Fruit fly (Drosophila melanogaster) whole organism, embryonic: ENCODE results near the gene CG31637.

Experiments used
- Adf1 ChIP-seq: fragments of 200-800 bp; sonication (Bioruptor generic); IDR thresholded peaks from 2 replicates; pipeline ENCODE4 v1.3.6; 2022; ENCODE audit warnings: missing biosample characterization, missing genetic modification characterization
- Atf3 ChIP-seq: fragments of 200-800 bp; sonication (Bioruptor generic); optimal IDR thresholded peaks from 3 replicates; lab custom pipeline; 2016; ENCODE audit warnings: missing biosample characterization, missing genetic modification characterization
- Blimp-1 ChIP-seq: fragments of 200-800 bp; sonication (Bioruptor generic); optimal IDR thresholded peaks from 3 replicates; lab custom pipeline; 2018; ENCODE audit warnings: missing biosample characterization, missing genetic modification characterization, mild to moderate bottlenecking, moderate library complexity, missing genetic modification reagents
- CG11247 ChIP-seq: fragments of 200-800 bp; sonication (Bioruptor generic); IDR thresholded peaks from 2 replicates; pipeline ENCODE4 v1.3.6; 2022; ENCODE audit warnings: missing biosample characterization, missing genetic modification characterization
- CG12155 ChIP-seq: fragments of 200-800 bp; sonication (Bioruptor generic); optimal IDR thresholded peaks from 3 replicates; lab custom pipeline; 2016; ENCODE audit warnings: missing biosample characterization, missing genetic modification characterization
- CG12391 ChIP-seq: fragments of 200-800 bp; sonication (Bioruptor generic); optimal IDR thresholded peaks from 3 replicates; lab custom pipeline; 2018; ENCODE audit warnings: missing biosample characterization, mild to moderate bottlenecking, missing genetic modification characterization, moderate library complexity
- CG14965 ChIP-seq: fragments of 200-800 bp; sonication (Bioruptor generic); optimal IDR thresholded peaks from 2 replicates; lab custom pipeline; 2016; ENCODE audit warnings: missing biosample characterization, missing genetic modification characterization, borderline replicate concordance
- CG15514 ChIP-seq: fragments of 200-800 bp; sonication (Bioruptor generic); optimal IDR thresholded peaks from 3 replicates; lab custom pipeline; 2017; ENCODE audit warnings: missing biosample characterization, missing genetic modification characterization, mild to moderate bottlenecking, moderate library complexity, missing genetic modification reagents
- CG16813 ChIP-seq: fragments of 200-800 bp; sonication (Bioruptor generic); IDR thresholded peaks from 3 replicates; pipeline ENCODE4 v1.3.6; 2022; ENCODE audit warnings: missing biosample characterization, missing genetic modification characterization; ENCODE audit not compliant: partially characterized antibody
- CG2678 ChIP-seq: fragments of 200-800 bp; sonication (Bioruptor generic); optimal IDR thresholded peaks from 3 replicates; lab custom pipeline; 2019; ENCODE audit warnings: missing biosample characterization, mild to moderate bottlenecking, missing genetic modification characterization, moderate library complexity
- CG31365 ChIP-seq: fragments of 200-800 bp; sonication (Bioruptor generic); optimal IDR thresholded peaks from 2 replicates; lab custom pipeline; 2018; ENCODE audit warnings: missing biosample characterization, mild to moderate bottlenecking, missing genetic modification characterization
- CG3163 ChIP-seq: fragments of 200-800 bp; sonication (Bioruptor generic); optimal IDR thresholded peaks from 3 replicates; lab custom pipeline; 2016; ENCODE audit warnings: missing biosample characterization, missing genetic modification characterization
- CG3847 ChIP-seq: fragments of 200-800 bp; sonication (Bioruptor generic); IDR thresholded peaks from 2 replicates; pipeline ENCODE4 v1.3.6; 2022; ENCODE audit warnings: missing biosample characterization, missing genetic modification characterization
- CG6654 ChIP-seq: fragments of 200-800 bp; sonication (Bioruptor generic); optimal IDR thresholded peaks from 2 replicates; lab custom pipeline; 2017; ENCODE audit warnings: missing biosample characterization, mild to moderate bottlenecking, missing genetic modification characterization
- CG6791 ChIP-seq: fragments of 200-800 bp; sonication (Bioruptor generic); IDR thresholded peaks from 3 replicates; pipeline ENCODE4 v1.3.6; 2022; ENCODE audit warnings: missing biosample characterization, missing genetic modification characterization; ENCODE audit not compliant: partially characterized antibody
- CG7556 ChIP-seq: fragments of 200-800 bp; sonication (Bioruptor generic); optimal IDR thresholded peaks from 2 replicates; lab custom pipeline; 2017; ENCODE audit warnings: missing biosample characterization, mild to moderate bottlenecking, missing genetic modification characterization
- CG8290 ChIP-seq, 3 experiments: fragments of 200-800 bp; sonication (Bioruptor generic); optimal IDR thresholded peaks; 2 replicates each; lab custom pipeline; 2016 to 2019; ENCODE audit warnings: missing biosample characterization in 3 of 3, missing genetic modification characterization in 3 of 3, mild to moderate bottlenecking in 2 of 3, moderate library complexity in 1 of 3
- CG8944 ChIP-seq: fragments of 200-800 bp; sonication (Bioruptor generic); optimal IDR thresholded peaks from 3 replicates; lab custom pipeline; 2016; ENCODE audit warnings: missing biosample characterization, missing genetic modification characterization
- Ets65A ChIP-seq: fragments of 200-800 bp; sonication (Bioruptor generic); peaks from one replicate; lab custom pipeline; 2016; ENCODE audit warnings: missing biosample characterization, missing genetic modification characterization
- Fer1 ChIP-seq: fragments of 200-800 bp; sonication (Bioruptor generic); optimal IDR thresholded peaks from 2 replicates; lab custom pipeline; 2017; ENCODE audit warnings: missing biosample characterization, mild to moderate bottlenecking, missing genetic modification characterization
- GATAe ChIP-seq: fragments of 200-800 bp; sonication (Bioruptor generic); conservative IDR thresholded peaks from 2 replicates; pipeline ENCODE4 v1.3.6; 2022; ENCODE audit warnings: missing biosample characterization, missing genetic modification characterization
- HmgD ChIP-seq: fragments of 200-800 bp; sonication (Bioruptor generic); optimal IDR thresholded peaks from 3 replicates; lab custom pipeline; 2016; ENCODE audit warnings: missing biosample characterization, missing genetic modification characterization
- Lim3 ChIP-seq: fragments of 200-800 bp; sonication (Bioruptor generic); IDR thresholded peaks from 2 replicates; pipeline ENCODE4 v1.3.6; 2022; ENCODE audit warnings: missing biosample characterization, missing genetic modification characterization
- Max ChIP-seq: fragments of 200-800 bp; sonication (Bioruptor generic); optimal IDR thresholded peaks from 2 replicates; lab custom pipeline; 2016; ENCODE audit warnings: missing biosample characterization, mild to moderate bottlenecking, missing genetic modification characterization
- Med ChIP-seq: fragments of 200-800 bp; sonication (Bioruptor generic); peaks from one replicate; lab custom pipeline; 2016; ENCODE audit warnings: missing biosample characterization, missing genetic modification characterization, mild to moderate bottlenecking, inconsistent platforms, moderate library complexity
- Meics ChIP-seq: fragments of 200-800 bp; sonication (Bioruptor generic); optimal IDR thresholded peaks from 2 replicates; lab custom pipeline; 2017; ENCODE audit warnings: missing biosample characterization, mild to moderate bottlenecking, missing genetic modification characterization
- Mes4 ChIP-seq: fragments of 200-800 bp; sonication (Bioruptor generic); optimal IDR thresholded peaks from 2 replicates; lab custom pipeline; 2016; ENCODE audit warnings: missing biosample characterization, missing genetic modification characterization
- Opbp ChIP-seq: fragments of 200-800 bp; sonication (Bioruptor generic); IDR thresholded peaks from 3 replicates; pipeline ENCODE4 v1.3.6; 2022; ENCODE audit warnings: missing biosample characterization, missing genetic modification characterization; ENCODE audit not compliant: partially characterized antibody
- Pdp1 ChIP-seq, 2 experiments: fragments of 200-800 bp; sonication (Bioruptor generic); optimal IDR thresholded peaks; 3 replicates each; lab custom pipeline; 2016; ENCODE audit warnings: missing biosample characterization in 2 of 2, missing genetic modification characterization in 2 of 2, mild to moderate bottlenecking in 1 of 2, moderate library complexity in 1 of 2
- Sin3A ChIP-seq: fragments of >200 bp; optimal IDR thresholded peaks from 2 replicates; lab custom pipeline; 2018
- Stat92E ChIP-seq, 3 experiments: fragments of >200 bp in 2 of 3; fragments of 200-800 bp in 1 of 3; sonication (Bioruptor generic) in 1 of 3; optimal IDR thresholded peaks; 2 replicates each; lab custom pipeline; 2017 to 2019; ENCODE audit warnings: missing biosample characterization in 3 of 3, missing genetic modification characterization in 3 of 3, mild to moderate bottlenecking in 1 of 3, moderate library complexity in 1 of 3
- Tbp ChIP-seq: fragments of >200 bp; optimal IDR thresholded peaks from 2 replicates; lab custom pipeline; 2018; ENCODE audit warnings: missing biosample characterization, missing genetic modification characterization
- Xrp1 ChIP-seq: fragments of 200-800 bp; sonication (Bioruptor generic); IDR thresholded peaks from 2 replicates; pipeline ENCODE4 v1.3.6; 2022; ENCODE audit warnings: missing biosample characterization, missing genetic modification characterization
- aop ChIP-seq: fragments of 200-800 bp; sonication (Bioruptor generic); IDR thresholded peaks from 2 replicates; pipeline ENCODE4 v1.3.6; 2022; ENCODE audit warnings: missing biosample characterization, missing genetic modification characterization
- bab2 ChIP-seq: fragments of 200-800 bp; sonication (Bioruptor generic); optimal IDR thresholded peaks from 2 replicates; lab custom pipeline; 2016; ENCODE audit warnings: missing biosample characterization, missing genetic modification characterization
- cato ChIP-seq: fragments of 200-800 bp; sonication (Bioruptor generic); optimal IDR thresholded peaks from 2 replicates; lab custom pipeline; 2016; ENCODE audit warnings: missing biosample characterization, missing genetic modification characterization, borderline replicate concordance
- cg ChIP-seq: fragments of 200-800 bp; sonication (Bioruptor generic); optimal IDR thresholded peaks from 3 replicates; lab custom pipeline; 2019; ENCODE audit warnings: missing biosample characterization, mild to moderate bottlenecking, missing genetic modification characterization, moderate library complexity
- chinmo ChIP-seq: fragments of 200-800 bp; sonication (Bioruptor generic); IDR thresholded peaks from 4 replicates; pipeline ENCODE4 v1.3.6; 2022; ENCODE audit warnings: missing biosample characterization, missing genetic modification characterization; ENCODE audit not compliant: partially characterized antibody
- crp ChIP-seq, 2 experiments: fragments of 200-800 bp; sonication (Bioruptor generic); optimal IDR thresholded peaks; 2 replicates in 1 of 2; 3 replicates in 1 of 2; lab custom pipeline; 2017; ENCODE audit warnings: missing biosample characterization in 2 of 2, missing genetic modification characterization in 2 of 2, mild to moderate bottlenecking in 1 of 2, moderate library complexity in 1 of 2
- disco-r ChIP-seq: fragments of 200-800 bp; sonication (Bioruptor generic); optimal IDR thresholded peaks from 2 replicates; lab custom pipeline; 2016; ENCODE audit warnings: missing biosample characterization, missing genetic modification characterization
- fd102C ChIP-seq: fragments of 200-800 bp; sonication (Bioruptor generic); optimal IDR thresholded peaks from 2 replicates; lab custom pipeline; 2018; ENCODE audit warnings: missing biosample characterization, mild to moderate bottlenecking, missing genetic modification characterization, moderate library complexity
- fu2 ChIP-seq: fragments of 200-800 bp; sonication (Bioruptor generic); optimal IDR thresholded peaks from 2 replicates; lab custom pipeline; 2016; ENCODE audit warnings: missing biosample characterization, missing genetic modification characterization
- gcm2 ChIP-seq: fragments of 200-800 bp; sonication (Bioruptor generic); optimal IDR thresholded peaks from 2 replicates; lab custom pipeline; 2016; ENCODE audit warnings: missing biosample characterization, missing genetic modification characterization
- gem ChIP-seq: fragments of 200-800 bp; sonication (Bioruptor generic); optimal IDR thresholded peaks from 2 replicates; lab custom pipeline; 2019; ENCODE audit warnings: missing biosample characterization, mild to moderate bottlenecking, missing genetic modification characterization, moderate library complexity
- gsb-n ChIP-seq: fragments of 200-800 bp; sonication (Bioruptor generic); optimal IDR thresholded peaks from 3 replicates; lab custom pipeline; 2018; ENCODE audit warnings: missing biosample characterization, mild to moderate bottlenecking, missing genetic modification characterization
- mam ChIP-seq: fragments of 200-800 bp; sonication (Bioruptor generic); optimal IDR thresholded peaks from 3 replicates; lab custom pipeline; 2016; ENCODE audit warnings: missing biosample characterization, missing genetic modification characterization
- schlank ChIP-seq: fragments of 200-800 bp; sonication (Bioruptor generic); optimal IDR thresholded peaks from 2 replicates; lab custom pipeline; 2018; ENCODE audit warnings: missing biosample characterization, mild to moderate bottlenecking, missing genetic modification characterization
- tin ChIP-seq: fragments of 200-800 bp; sonication (Bioruptor generic); optimal IDR thresholded peaks from 3 replicates; lab custom pipeline; 2016; ENCODE audit warnings: missing biosample characterization, missing genetic modification characterization
- unc-4 ChIP-seq: fragments of 200-800 bp; sonication (Bioruptor generic); IDR thresholded peaks from 2 replicates; pipeline ENCODE4 v1.3.6; 2022; ENCODE audit warnings: missing biosample characterization, missing genetic modification characterization; ENCODE audit not compliant: partially characterized antibody
- zen2 ChIP-seq: fragments of 200-800 bp; sonication (Bioruptor generic); IDR thresholded peaks from 3 replicates; pipeline ENCODE4 v1.3.6; 2022; ENCODE audit warnings: missing biosample characterization, missing genetic modification characterization; ENCODE audit not compliant: partially characterized antibody

Gene CG31637

dm6 chr2L:6494405-6494816 lies 4.0 kb upstream of the CG31637 start, which contains the start of gene CG9547 (continued):
- TF ChIP-seq Tbp, result no peak
- TF ChIP-seq CG31365 (tag; lab: Kevin White, UChicago), result peak; percentile 33
- no peak for TF ChIP-seq cato (GFP tag; lab: Kevin White, UChicago)
- TF ChIP-seq Ets65A, result no peak
- no peak for TF ChIP-seq CG7556 (GFP tag; lab: Kevin White, UChicago)
- TF ChIP-seq Atf3 (GFP tag; lab: Kevin White, UChicago), result no peak
- TF ChIP-seq Sin3A (lab: Kevin White, UChicago), result no peak
- no peak for TF ChIP-seq CG6791 (GFP tag; lab: Robert Waterston, UW)
- TF ChIP-seq Adf1 (GFP tag; lab: Robert Waterston, UW), result peak; percentile 37; the same call in 1 of the 2 replicates
- peak; percentile 84 for TF ChIP-seq CG12155 (GFP tag; lab: Kevin White, UChicago)
- TF ChIP-seq CG3847 (GFP tag; lab: Robert Waterston, UW), result no peak
- TF ChIP-seq Opbp (GFP tag; lab: Robert Waterston, UW), result no peak
- TF ChIP-seq zen2 (GFP tag; lab: Robert Waterston, UW), result peak; percentile 49; the same call in 2 of the 3 replicates
- no peak for TF ChIP-seq bab2 (GFP tag; lab: Kevin White, UChicago)
- no peak for TF ChIP-seq fu2 (GFP tag; lab: Kevin White, UChicago)
- TF ChIP-seq CG2678, result peak; percentile 15
- TF ChIP-seq Fer1 (GFP tag; lab: Kevin White, UChicago), result peak; percentile 69
- peak; percentile 59 for TF ChIP-seq Med (GFP tag; lab: Kevin White, UChicago)
- TF ChIP-seq mam (GFP tag; lab: Kevin White, UChicago), result no peak
- TF ChIP-seq tin (GFP tag; lab: Kevin White, UChicago), result no peak
- TF ChIP-seq CG14965, result no peak
- TF ChIP-seq CG16813, result no peak
- TF ChIP-seq gem (tag; lab: Kevin White, UChicago), result no peak
- no peak for TF ChIP-seq CG8290 (GFP tag; optimal IDR thresholded peaks at IDR 0.05; lab: Kevin White, UChicago)
- peak in 1 of 2 experiments; percentile 36 for TF ChIP-seq CG8290 (tag; optimal IDR thresholded peaks at IDR 0.05; lab: Kevin White, UChicago)
- TF ChIP-seq cg (GFP tag; lab: Kevin White, UChicago), result no peak
- TF ChIP-seq Meics (GFP tag; lab: Kevin White, UChicago), result peak; percentile 29
- peak; percentile 80 for TF ChIP-seq CG3163
- no peak for TF ChIP-seq Stat92E (GFP tag; optimal IDR thresholded peaks at IDR 0.05; lab: Kevin White, UChicago)
- TF ChIP-seq gcm2 (GFP tag; lab: Kevin White, UChicago), result no peak
- TF ChIP-seq aop (GFP tag; lab: Robert Waterston, UW), result no peak
- TF ChIP-seq Mes4 (GFP tag; lab: Kevin White, UChicago), result no peak
- peak in 1 of 2 experiments; percentile 68 for TF ChIP-seq crp (GFP tag; optimal IDR thresholded peaks at IDR 0.05; lab: Kevin White, UChicago)
- TF ChIP-seq HmgD, result no peak
- no peak for TF ChIP-seq schlank (tag; lab: Kevin White, UChicago)
- TF ChIP-seq Blimp-1 (GFP tag; lab: Kevin White, UChicago), result no peak
- peak; percentile 46 for TF ChIP-seq unc-4
- no peak for TF ChIP-seq Max
- TF ChIP-seq CG12391 (tag; lab: Kevin White, UChicago), result no peak
- no peak for TF ChIP-seq gsb-n (tag; lab: Kevin White, UChicago)
- TF ChIP-seq CG8944, result no peak
- TF ChIP-seq Xrp1 (GFP tag; lab: Robert Waterston, UW), result no peak
- TF ChIP-seq disco-r, result no peak
- peak; percentile 54 for TF ChIP-seq CG15514 (GFP tag; lab: Kevin White, UChicago)
- TF ChIP-seq CG6654 (GFP tag; lab: Kevin White, UChicago), result no peak
- peak in 1 of 2 experiments; percentile 80 for TF ChIP-seq Pdp1 (GFP tag; optimal IDR thresholded peaks at IDR 0.05; lab: Kevin White, UChicago)
- TF ChIP-seq Lim3 (GFP tag; lab: Robert Waterston, UW), result no peak
- TF ChIP-seq CG11247 (GFP tag; lab: Robert Waterston, UW), result no peak
- TF ChIP-seq chinmo (GFP tag; lab: Robert Waterston, UW), result peak; percentile 77; the same call in 2 of the 4 replicates
- TF ChIP-seq fd102C (GFP tag; lab: Kevin White, UChicago), result no peak
- no peak for TF ChIP-seq GATAe (GFP tag; lab: Robert Waterston, UW)
